Fruit fly (Drosophila melanogaster): ENCODE results near the gene CG13361.

CG13361 gene

DNA sequence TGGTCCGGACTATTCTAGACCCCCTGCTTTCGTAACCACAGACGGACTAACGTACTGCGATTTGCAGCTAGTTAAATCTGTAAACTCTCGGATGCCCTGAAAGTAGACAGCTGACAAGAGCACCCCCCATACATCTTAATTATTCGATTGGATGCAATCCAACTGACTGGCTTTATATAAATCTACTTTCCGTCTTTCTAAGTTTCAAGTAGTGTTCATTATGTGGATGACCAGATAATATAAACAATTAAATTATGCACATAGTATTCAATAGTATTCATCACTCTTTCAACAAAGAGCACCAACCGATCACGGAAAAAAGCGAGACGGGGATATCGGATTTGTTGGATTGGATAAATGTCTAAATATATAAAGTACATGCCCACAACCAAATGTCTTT, 8.6 kb upstream of the CG13361 start:
- TF ChIP-seq Snoo (tag; optimal IDR thresholded peaks at IDR 0.05): no peak
- TF ChIP-seq CG8159 (tag; optimal IDR thresholded peaks at IDR 0.05): no peak
- TF ChIP-seq CG12605 (GFP tag; IDR thresholded peaks at IDR 0.05): no peak
- no peak for TF ChIP-seq gl (tag; optimal IDR thresholded peaks at IDR 0.05)
- no peak for TF ChIP-seq CG8301 (tag; optimal IDR thresholded peaks at IDR 0.05)
- TF ChIP-seq fd96Ca (GFP tag; IDR thresholded peaks at IDR 0.05): no peak
- TF ChIP-seq rn (GFP tag; IDR thresholded peaks at IDR 0.05): no peak
- TF ChIP-seq EcR (GFP tag; optimal IDR thresholded peaks at IDR 0.05): no peak
- no peak for TF ChIP-seq CG17806 (tag; optimal IDR thresholded peaks at IDR 0.05)
- no peak for TF ChIP-seq CG32121 (GFP tag; IDR thresholded peaks at IDR 0.05)
- TF ChIP-seq CG13204 (GFP tag; optimal IDR thresholded peaks at IDR 0.05): no peak
- TF ChIP-seq CG15710 (tag; optimal IDR thresholded peaks at IDR 0.05): no peak

DNA sequence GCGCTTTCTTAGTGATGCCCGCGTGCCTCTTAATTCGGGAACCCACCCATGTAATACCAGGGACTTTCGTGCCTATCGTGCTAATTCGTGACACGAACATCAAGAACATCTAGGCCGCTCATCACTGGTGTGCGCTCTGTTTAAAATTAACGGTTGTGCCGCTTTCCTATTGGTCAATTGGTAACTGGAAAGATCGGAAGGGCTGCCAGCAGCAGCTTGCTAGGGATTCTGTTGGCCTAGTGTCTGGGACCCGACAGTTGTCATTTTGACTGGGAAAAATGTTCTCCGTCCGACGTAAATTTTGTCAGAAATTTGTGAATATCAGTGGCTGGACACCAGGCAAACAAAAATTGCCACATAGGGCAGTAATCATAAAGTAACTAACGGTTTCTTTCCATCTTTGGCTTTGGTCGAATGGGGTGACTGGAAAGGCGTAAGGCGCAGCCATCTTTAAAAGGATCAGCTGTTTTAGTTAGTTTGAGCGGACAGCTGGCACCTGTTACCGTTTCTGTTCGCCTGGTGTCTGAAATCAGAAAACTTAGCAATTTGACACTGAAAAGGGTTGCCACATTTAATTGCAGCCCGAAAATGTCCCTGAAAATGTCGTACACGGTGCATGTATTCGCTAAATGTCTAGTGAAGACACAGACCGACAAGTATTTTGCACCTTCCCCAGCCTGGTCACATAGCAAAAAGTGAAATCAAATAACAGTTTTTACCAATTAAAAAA, 5.6 kb upstream of the CG13361 start, which contains the start of gene CG5273:
Gene CG5273 (plus strand): TSS at position 703 of the 730 bp plus-strand sequence.
- TF ChIP-seq EcR (GFP tag; optimal IDR thresholded peaks at IDR 0.05) (peak; percentile 61), CG34367 (tag; optimal IDR thresholded peaks at IDR 0.05) (no peak), CG15710 (tag; optimal IDR thresholded peaks at IDR 0.05) (peak; percentile 11), CG8301 (tag; optimal IDR thresholded peaks at IDR 0.05) (no peak), Pif1B (GFP tag; optimal IDR thresholded peaks at IDR 0.05) (peak; percentile 1), fd96Ca (GFP tag; IDR thresholded peaks at IDR 0.05) (peak; percentile 47; the same call in 1 of the 3 replicates), Ets98B (GFP tag; IDR thresholded peaks at IDR 0.05) (0 out of 2 replicates have a peak, but pooled peaks have one; percentile 13), CG8159 (tag; optimal IDR thresholded peaks at IDR 0.05) (peak; percentile 9), CG32121 (GFP tag; IDR thresholded peaks at IDR 0.05) (no peak; the same call in 1 of the 2 replicates), Pif1A (GFP tag; optimal IDR thresholded peaks at IDR 0.05) (peak; percentile 24)

DNA sequence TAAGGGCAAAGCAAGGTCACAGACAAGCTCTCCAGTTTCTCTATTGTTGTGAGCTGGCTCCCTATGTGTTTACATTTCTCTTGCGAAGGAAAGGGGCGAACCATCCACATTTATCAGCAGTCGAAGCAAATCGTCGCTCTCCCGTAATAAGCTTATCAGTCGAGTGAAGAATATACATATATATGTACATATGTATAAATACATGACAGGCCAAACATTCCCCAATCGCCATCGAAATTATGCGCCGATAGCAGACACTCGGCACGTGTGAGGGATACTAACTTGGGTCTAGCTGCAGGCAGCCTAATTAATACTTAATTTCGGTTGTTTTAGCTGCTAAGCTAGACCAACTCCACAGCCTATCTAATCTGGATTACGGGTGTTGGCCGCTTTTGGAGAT, 3.4 kb upstream of the CG13361 start:
- TF ChIP-seq EcR (GFP tag; optimal IDR thresholded peaks at IDR 0.05): no peak
- TF ChIP-seq CG17806 (tag; optimal IDR thresholded peaks at IDR 0.05): no peak
- TF ChIP-seq CG9948 (tag; optimal IDR thresholded peaks at IDR 0.05): no peak
- TF ChIP-seq CG14655 (GFP tag; optimal IDR thresholded peaks at IDR 0.05): no peak
- no peak for TF ChIP-seq rn (GFP tag; IDR thresholded peaks at IDR 0.05)

DNA sequence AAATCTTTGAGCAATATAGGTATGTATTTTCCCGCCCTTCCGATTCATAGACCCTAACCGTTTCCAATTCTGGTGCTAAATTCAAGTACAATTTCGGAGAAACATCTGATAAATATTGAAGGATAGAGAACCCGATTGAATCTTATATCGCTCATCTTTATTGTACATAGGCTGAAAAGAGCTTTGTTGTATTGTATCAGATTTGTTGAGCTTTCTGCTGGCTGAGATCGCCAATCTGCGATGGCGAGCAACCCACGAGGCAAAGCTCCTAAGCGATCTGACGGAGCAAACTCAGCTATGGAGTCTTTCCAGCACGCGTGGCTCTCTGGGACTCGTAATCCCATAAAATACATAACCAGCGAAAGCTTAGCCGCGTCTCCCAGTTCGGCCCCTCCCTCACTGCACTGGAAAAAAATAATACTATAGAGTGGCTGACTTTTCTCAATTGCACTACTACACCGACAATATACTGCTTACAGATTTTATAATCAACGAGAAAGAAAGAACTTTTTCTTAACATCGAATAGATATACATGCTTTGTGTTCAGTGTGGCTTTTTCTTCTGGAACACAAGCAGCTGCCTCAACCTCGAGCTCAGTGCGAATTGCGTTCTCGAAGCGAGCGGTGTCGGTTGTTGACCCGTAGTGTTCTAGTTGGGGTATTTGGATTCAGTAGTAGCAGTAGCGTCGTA, 2.3 kb upstream of the CG13361 start:
- peak; percentile 96 for TF ChIP-seq CG4496 (GFP tag; IDR thresholded peaks at IDR 0.05)
- TF ChIP-seq Snoo (tag; optimal IDR thresholded peaks at IDR 0.05): peak; percentile 82
- peak; percentile 76 for TF ChIP-seq CG10348 (GFP tag; IDR thresholded peaks at IDR 0.05)
- peak; percentile 87 for TF ChIP-seq CG8301 (tag; optimal IDR thresholded peaks at IDR 0.05)
- TF ChIP-seq fd96Ca (GFP tag; IDR thresholded peaks at IDR 0.05): peak; percentile 94
- TF ChIP-seq CG8159 (tag; optimal IDR thresholded peaks at IDR 0.05): peak; percentile 82
- peak; percentile 95 for TF ChIP-seq Ets98B (GFP tag; IDR thresholded peaks at IDR 0.05)
- peak; percentile 92 for TF ChIP-seq CG32121 (GFP tag; IDR thresholded peaks at IDR 0.05)
- peak; percentile 74 for TF ChIP-seq CG9948 (tag; optimal IDR thresholded peaks at IDR 0.05)
- TF ChIP-seq gl (tag; optimal IDR thresholded peaks at IDR 0.05): peak; percentile 73
- peak; percentile 92 for TF ChIP-seq CG12605 (GFP tag; IDR thresholded peaks at IDR 0.05)
- peak; percentile 87 for TF ChIP-seq Pif1A (GFP tag; optimal IDR thresholded peaks at IDR 0.05)
- peak; percentile 70 for TF ChIP-seq CG34367 (tag; optimal IDR thresholded peaks at IDR 0.05)
- TF ChIP-seq CG14655 (GFP tag; optimal IDR thresholded peaks at IDR 0.05): peak; percentile 90
- peak; percentile 91 for TF ChIP-seq Pif1B (GFP tag; optimal IDR thresholded peaks at IDR 0.05)
- TF ChIP-seq EcR (GFP tag; optimal IDR thresholded peaks at IDR 0.05): peak; percentile 96
- peak; percentile 78 for TF ChIP-seq CG17806 (tag; optimal IDR thresholded peaks at IDR 0.05)
- no peak for TF ChIP-seq D1 (tag; optimal IDR thresholded peaks at IDR 0.05)
- TF ChIP-seq CG13204 (GFP tag; optimal IDR thresholded peaks at IDR 0.05): peak; percentile 48
- TF ChIP-seq CG15710 (tag; optimal IDR thresholded peaks at IDR 0.05): peak; percentile 83
- peak; percentile 82 for TF ChIP-seq rn (GFP tag; IDR thresholded peaks at IDR 0.05)

DNA sequence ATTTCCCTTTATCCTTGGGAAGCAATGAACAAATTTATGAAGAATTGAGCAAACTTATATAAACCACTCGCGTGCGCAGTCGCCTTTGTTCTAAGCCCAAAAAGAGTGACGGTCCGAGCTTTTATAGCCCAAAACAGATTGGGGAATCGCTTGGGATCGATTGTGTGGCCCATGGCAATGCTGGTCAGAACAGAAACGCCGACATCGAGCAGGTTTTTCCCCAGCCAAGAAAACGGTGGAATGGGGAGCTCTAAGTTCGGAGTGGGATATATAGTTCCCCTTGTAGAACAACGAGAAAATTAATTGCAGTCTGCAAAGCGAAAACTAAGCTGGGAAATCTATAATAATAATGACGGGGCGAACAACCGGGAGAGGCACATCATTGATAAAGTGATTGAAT, 2.3 kb downstream of the CG13361 start, which contains the start of gene CG13362:
Gene CG13362 (minus strand): TSS at position 101 of the 400 bp plus-strand sequence.
- no peak for TF ChIP-seq Pif1B (GFP tag; optimal IDR thresholded peaks at IDR 0.05)

DNA sequence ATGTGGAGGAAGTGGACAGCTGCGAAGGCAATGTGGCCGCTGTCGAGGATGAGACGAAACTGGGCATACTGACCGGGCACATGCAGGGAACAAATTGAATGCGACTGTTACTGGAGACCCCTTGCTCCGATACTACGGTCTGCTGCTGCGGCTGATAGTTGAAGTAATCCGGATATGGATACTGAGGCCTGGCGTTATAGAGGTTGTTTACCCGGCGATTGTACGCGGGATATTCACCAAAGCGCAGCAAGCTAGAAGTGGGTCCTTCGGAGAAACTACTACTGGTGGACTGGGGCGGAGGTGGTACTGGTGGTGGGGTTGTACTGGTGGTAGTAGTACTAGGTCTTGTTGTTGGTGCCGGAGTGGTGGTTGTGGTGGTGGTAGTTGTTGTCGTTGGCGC, 3.4 kb downstream of the CG13361 start, which contains the start of gene CG5254:
Gene CG5254 (plus strand): TSS at position 301 of the 400 bp plus-strand sequence.
- no peak for TF ChIP-seq Pif1A (GFP tag; optimal IDR thresholded peaks at IDR 0.05)
- no peak for TF ChIP-seq Pif1B (GFP tag; optimal IDR thresholded peaks at IDR 0.05)
- no peak for TF ChIP-seq CG13204 (GFP tag; optimal IDR thresholded peaks at IDR 0.05)
- TF ChIP-seq CG32121 (GFP tag; IDR thresholded peaks at IDR 0.05): no peak
- TF ChIP-seq EcR (GFP tag; optimal IDR thresholded peaks at IDR 0.05): no peak
- no peak for TF ChIP-seq fd96Ca (GFP tag; IDR thresholded peaks at IDR 0.05)
- TF ChIP-seq CG17806 (tag; optimal IDR thresholded peaks at IDR 0.05): no peak

Data from whole organism, pupa.